Fruit fly (Drosophila melanogaster): ENCODE results near the gene primo-2.

primo-2 gene

DNA sequence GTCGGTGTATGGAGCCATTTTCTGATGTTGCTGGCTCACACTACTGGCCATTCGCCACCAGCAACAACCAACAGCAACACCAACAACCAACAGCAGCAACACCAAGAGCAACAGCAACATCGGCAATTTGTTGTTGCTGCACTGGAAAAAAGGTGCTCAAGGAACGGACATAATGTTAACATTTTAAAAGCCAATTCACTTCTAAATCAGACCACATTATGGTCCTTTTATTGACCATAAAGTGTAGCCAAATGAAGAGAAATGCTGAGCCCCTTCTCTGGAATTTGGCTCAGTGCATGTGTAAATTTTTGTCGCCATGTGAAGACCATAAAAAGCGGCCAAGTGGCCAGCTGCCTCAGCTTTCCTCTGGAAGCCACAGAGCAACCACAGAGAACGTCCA lies 5.2 kb upstream of the primo-2 start (continued):
- TF ChIP-seq hth (optimal IDR thresholded peaks at IDR 0.05) (no peak), odd (GFP tag; optimal IDR thresholded peaks at IDR 0.05) (no peak), CG17568 (GFP tag; optimal IDR thresholded peaks at IDR 0.05) (no peak), gcm2 (GFP tag; optimal IDR thresholded peaks at IDR 0.05) (no peak), her (GFP tag; optimal IDR thresholded peaks at IDR 0.05) (no peak), CG42726 (GFP tag; IDR thresholded peaks at IDR 0.05; ENCODE audit: partially characterized antibody) (no peak), PHDP (tag; optimal IDR thresholded peaks at IDR 0.05) (no peak), CG10543 (GFP tag; optimal IDR thresholded peaks at IDR 0.05) (no peak), disco-r (GFP tag; optimal IDR thresholded peaks at IDR 0.05) (no peak), Hr39 (optimal IDR thresholded peaks at IDR 0.05) (no peak), gsb-n (tag; optimal IDR thresholded peaks at IDR 0.05) (no peak), chn (GFP tag; optimal IDR thresholded peaks at IDR 0.05) (no peak), lola (GFP tag; optimal IDR thresholded peaks at IDR 0.05) (no peak), stwl (tag; optimal IDR thresholded peaks at IDR 0.05) (no peak), kni (GFP tag; optimal IDR thresholded peaks at IDR 0.05) (no peak), ken (GFP tag; IDR thresholded peaks at IDR 0.05) (peak; percentile 62; the same call in 2 of the 3 replicates), Sry-β (GFP tag; optimal IDR thresholded peaks at IDR 0.05) (no peak), sens (GFP tag) (peak; percentile 77), Dll (GFP tag; IDR thresholded peaks at IDR 0.05; ENCODE audit: partially characterized antibody) (no peak), H2.0 (GFP tag; IDR thresholded peaks at IDR 0.05) (peak; percentile 45; the same call in 1 of the 2 replicates), Drgx (GFP tag; IDR thresholded peaks at IDR 0.05) (peak; percentile 94), CG34422 (GFP tag; IDR thresholded peaks at IDR 0.05) (no peak), dmrt99B (tag; optimal IDR thresholded peaks at IDR 0.05) (peak; percentile 22), NC2α (GFP tag; optimal IDR thresholded peaks at IDR 0.05) (no peak), wdn (GFP tag; IDR thresholded peaks at IDR 0.05) (no peak), zfh2 (GFP tag; optimal IDR thresholded peaks at IDR 0.05) (no peak), TFAM (GFP tag; optimal IDR thresholded peaks at IDR 0.05) (no peak), eve (GFP tag; optimal IDR thresholded peaks at IDR 0.05) (no peak), CG3838 (GFP tag; optimal IDR thresholded peaks at IDR 0.05) (no peak), CG18764 (GFP tag; optimal IDR thresholded peaks at IDR 0.05) (no peak), CG11247 (GFP tag; IDR thresholded peaks at IDR 0.05) (no peak), CG15696 (tag; optimal IDR thresholded peaks at IDR 0.05) (no peak), pita (GFP tag; optimal IDR thresholded peaks at IDR 0.05) (no peak), pan (optimal IDR thresholded peaks at IDR 0.05) (no peak), pan (GFP tag; optimal IDR thresholded peaks at IDR 0.05 in 1 of 2, IDR thresholded peaks at IDR 0.05 in 1 of 2) (no peak), GATAe (GFP tag; conservative IDR thresholded peaks at IDR 0.05) (no peak), BEAF-32 (GFP tag; optimal IDR thresholded peaks at IDR 0.05) (no peak), Max (GFP tag; optimal IDR thresholded peaks at IDR 0.05) (no peak), maf-S (GFP tag; optimal IDR thresholded peaks at IDR 0.05) (no peak), exex (tag; optimal IDR thresholded peaks at IDR 0.05) (no peak), sens-2 (GFP tag; IDR thresholded peaks at IDR 0.05) (no peak), ERR (GFP tag; optimal IDR thresholded peaks at IDR 0.05) (no peak), ash1 (GFP tag; optimal IDR thresholded peaks at IDR 0.05) (no peak), unc-4 (GFP tag; IDR thresholded peaks at IDR 0.05; ENCODE audit: partially characterized antibody) (no peak), btn (GFP tag; optimal IDR thresholded peaks at IDR 0.05) (no peak), CG4328 (GFP tag; optimal IDR thresholded peaks at IDR 0.05) (no peak), ranshi (GFP tag; IDR thresholded peaks at IDR 0.05) (peak; percentile 41; the same call in 1 of the 2 replicates), CG18011 (GFP tag; optimal IDR thresholded peaks at IDR 0.05) (no peak), Nf-YA (GFP tag; IDR thresholded peaks at IDR 0.05) (peak; percentile 46; the same call in 1 of the 2 replicates), CG10959 (GFP tag; IDR thresholded peaks at IDR 0.05) (0 out of 2 replicates have a peak, but pooled peaks have one; percentile 15), MESR4 (GFP tag; optimal IDR thresholded peaks at IDR 0.05) (no peak), CG31388 (GFP tag; optimal IDR thresholded peaks at IDR 0.05) (no peak)

Data from whole organism, embryonic.